Worm (Caenorhabditis elegans) whole organism, L2 larva: ENCODE results near the gene C27H5.12.

ENCODE experiments used
- C34F6.9 ChIP-seq: fragments of 150-350 bp; optimal IDR thresholded peaks from 2 replicates; lab custom pipeline; 2014; ENCODE audit warnings: missing biosample characterization, missing genetic modification characterization
- R02D3.7 ChIP-seq: fragments of 150-350 bp; optimal IDR thresholded peaks from 2 replicates; lab custom pipeline; 2014; ENCODE audit warnings: missing biosample characterization, missing genetic modification characterization
- Y55F3AM.14 ChIP-seq: fragments of 200-800 bp; sonication (Bioruptor generic); optimal IDR thresholded peaks from 2 replicates; lab custom pipeline; 2018; ENCODE audit warnings: mild to moderate bottlenecking, missing genetic modification characterization, missing compliant biosample characterization
- alr-1 ChIP-seq: fragments of 150-350 bp; optimal IDR thresholded peaks from 2 replicates; lab custom pipeline; 2014; ENCODE audit warnings: missing biosample characterization, missing genetic modification characterization
- aly-2 ChIP-seq: fragments of 150-350 bp; optimal IDR thresholded peaks from 2 replicates; lab custom pipeline; 2014; ENCODE audit warnings: missing biosample characterization, missing genetic modification characterization
- ama-1 ChIP-seq: fragments of 150-350 bp; optimal IDR thresholded peaks from 2 replicates; lab custom pipeline; 2018; ENCODE audit warnings: inconsistent platforms
- blmp-1 ChIP-seq: sonication (generic microtip); optimal IDR thresholded peaks from 2 replicates; lab custom pipeline; 2017; ENCODE audit warnings: missing genetic modification characterization, mild to moderate bottlenecking, missing compliant biosample characterization, antibody characterized with exemption, moderate library complexity; ENCODE audit not compliant: insufficient read depth
- ceh-16 ChIP-seq: fragments of 150-350 bp; optimal IDR thresholded peaks from 2 replicates; lab custom pipeline; 2014; ENCODE audit warnings: missing biosample characterization, missing genetic modification characterization
- ceh-82 ChIP-seq: fragments of 150-350 bp; optimal IDR thresholded peaks from 2 replicates; lab custom pipeline; 2014; ENCODE audit warnings: missing biosample characterization, missing genetic modification characterization
- crh-2 ChIP-seq: sonication (generic microtip); optimal IDR thresholded peaks from 2 replicates; lab custom pipeline; 2017; ENCODE audit warnings: missing biosample characterization, missing genetic modification characterization
- dmd-4 ChIP-seq: sonication (generic microtip); optimal IDR thresholded peaks from 2 replicates; lab custom pipeline; 2017; ENCODE audit warnings: missing biosample characterization, missing genetic modification characterization
- egl-27 ChIP-seq: sonication (generic microtip); optimal IDR thresholded peaks from 3 replicates; lab custom pipeline; 2017; ENCODE audit warnings: missing biosample characterization, missing genetic modification reagents, missing genetic modification characterization
- elt-1 ChIP-seq: fragments of 150-350 bp; optimal IDR thresholded peaks from 2 replicates; lab custom pipeline; 2014; ENCODE audit warnings: missing biosample characterization, missing genetic modification characterization
- elt-3 ChIP-seq: sonication (generic microtip); optimal IDR thresholded peaks from 2 replicates; lab custom pipeline; 2017; ENCODE audit warnings: missing biosample characterization, missing genetic modification characterization
- fos-1 ChIP-seq: fragments of 150-350 bp; optimal IDR thresholded peaks from 2 replicates; lab custom pipeline; 2014; ENCODE audit warnings: missing biosample characterization, missing genetic modification characterization
- gmeb-1 ChIP-seq: fragments of 150-350 bp; optimal IDR thresholded peaks from 2 replicates; lab custom pipeline; 2014; ENCODE audit warnings: missing biosample characterization, missing genetic modification characterization
- lin-11 ChIP-seq: fragments of 150-350 bp; sonication (generic microtip); optimal IDR thresholded peaks from 2 replicates; lab custom pipeline; 2014; ENCODE audit warnings: missing biosample characterization, missing genetic modification characterization, inconsistent platforms, mixed read lengths
- lin-13 ChIP-seq: fragments of 150-350 bp; optimal IDR thresholded peaks from 2 replicates; lab custom pipeline; 2014; ENCODE audit warnings: missing biosample characterization, missing genetic modification reagents, missing genetic modification characterization
- lin-39 ChIP-seq: fragments of 150-350 bp; optimal IDR thresholded peaks from 2 replicates; lab custom pipeline; 2014; ENCODE audit warnings: missing biosample characterization, missing genetic modification reagents, missing genetic modification characterization
- lsy-2 ChIP-seq, 2 experiments: fragments of 150-350 bp in 1 of 2; sonication (generic microtip) in 1 of 2; optimal IDR thresholded peaks; 2 replicates each; lab custom pipeline; 2014 to 2017; ENCODE audit warnings: missing biosample characterization in 2 of 2, missing genetic modification characterization in 2 of 2
- mab-5 ChIP-seq: fragments of 150-350 bp; optimal IDR thresholded peaks from 2 replicates; lab custom pipeline; 2014; ENCODE audit warnings: missing biosample characterization, missing genetic modification characterization
- mbf-1 ChIP-seq: sonication (generic microtip); optimal IDR thresholded peaks from 2 replicates; lab custom pipeline; 2017; ENCODE audit warnings: missing biosample characterization, missing genetic modification characterization
- mdl-1 ChIP-seq, 2 experiments: fragments of 150-350 bp in 1 of 2; sonication (generic microtip) in 1 of 2; optimal IDR thresholded peaks; 2 replicates each; lab custom pipeline; 2017; ENCODE audit warnings: missing biosample characterization in 2 of 2, missing genetic modification characterization in 2 of 2
- nhr-11 ChIP-seq: fragments of 150-350 bp; optimal IDR thresholded peaks from 2 replicates; lab custom pipeline; 2014; ENCODE audit warnings: missing biosample characterization, missing genetic modification characterization
- nhr-12 ChIP-seq: fragments of 150-350 bp; optimal IDR thresholded peaks from 2 replicates; lab custom pipeline; 2014; ENCODE audit warnings: missing biosample characterization, missing genetic modification characterization
- nhr-129 ChIP-seq: fragments of 150-350 bp; optimal IDR thresholded peaks from 2 replicates; lab custom pipeline; 2014; ENCODE audit warnings: missing biosample characterization, missing genetic modification characterization
- nhr-21 ChIP-seq: fragments of 150-350 bp; optimal IDR thresholded peaks from 2 replicates; lab custom pipeline; 2014; ENCODE audit warnings: missing biosample characterization, missing genetic modification characterization
- nhr-23 ChIP-seq: fragments of 150-350 bp; optimal IDR thresholded peaks from 2 replicates; lab custom pipeline; 2014; ENCODE audit warnings: missing biosample characterization, missing genetic modification reagents, missing genetic modification characterization
- nhr-237 ChIP-seq: fragments of 150-350 bp; optimal IDR thresholded peaks from 2 replicates; lab custom pipeline; 2014; ENCODE audit warnings: missing biosample characterization, missing genetic modification characterization
- nhr-25 ChIP-seq: fragments of 150-350 bp; sonication (generic microtip); optimal IDR thresholded peaks from 3 replicates; lab custom pipeline; 2014; ENCODE audit warnings: missing biosample characterization, missing genetic modification characterization
- nhr-6 ChIP-seq: fragments of 150-350 bp; optimal IDR thresholded peaks from 2 replicates; lab custom pipeline; 2014; ENCODE audit warnings: missing biosample characterization, missing genetic modification characterization
- nhr-77 ChIP-seq: fragments of 150-350 bp; optimal IDR thresholded peaks from 2 replicates; lab custom pipeline; 2014; ENCODE audit warnings: missing biosample characterization, missing genetic modification characterization
- sem-4 ChIP-seq: fragments of 150-350 bp; optimal IDR thresholded peaks from 2 replicates; lab custom pipeline; 2014; ENCODE audit warnings: missing biosample characterization, missing genetic modification reagents, missing genetic modification characterization
- skn-1 ChIP-seq: sonication (generic microtip); optimal IDR thresholded peaks from 2 replicates; lab custom pipeline; 2017; ENCODE audit warnings: missing biosample characterization, missing genetic modification characterization
- sma-3 ChIP-seq: sonication (generic microtip); optimal IDR thresholded peaks from 2 replicates; lab custom pipeline; 2016; ENCODE audit warnings: missing genetic modification reagents, missing genetic modification characterization, missing compliant biosample characterization
- sma-9 ChIP-seq, 2 experiments: fragments of 150-350 bp in 1 of 2; sonication (generic microtip) in 1 of 2; optimal IDR thresholded peaks; 2 replicates each; lab custom pipeline; 2014 to 2016; ENCODE audit warnings: missing genetic modification characterization in 2 of 2, mild to moderate bottlenecking in 1 of 2, missing biosample characterization in 1 of 2, missing compliant biosample characterization in 1 of 2, missing genetic modification reagents in 1 of 2, moderate library complexity in 1 of 2
- snpc-4 ChIP-seq: fragments of 150-350 bp; optimal IDR thresholded peaks from 2 replicates; lab custom pipeline; 2014; ENCODE audit warnings: missing biosample characterization, missing genetic modification characterization
- unc-39 ChIP-seq: fragments of 150-350 bp; optimal IDR thresholded peaks from 2 replicates; lab custom pipeline; 2014; ENCODE audit warnings: missing biosample characterization, missing genetic modification characterization
- unc-55 ChIP-seq: fragments of 150-350 bp; sonication (generic microtip); optimal IDR thresholded peaks from 3 replicates; lab custom pipeline; 2014; ENCODE audit warnings: missing biosample characterization, missing genetic modification reagents, missing genetic modification characterization
- unc-62 ChIP-seq: fragments of 150-350 bp; optimal IDR thresholded peaks from 2 replicates; lab custom pipeline; 2014; ENCODE audit warnings: missing biosample characterization, missing genetic modification reagents, missing genetic modification characterization
- zag-1 ChIP-seq: fragments of 150-350 bp; optimal IDR thresholded peaks from 2 replicates; lab custom pipeline; 2014; ENCODE audit warnings: missing biosample characterization, missing genetic modification characterization
- ztf-1 ChIP-seq: fragments of 200-800 bp; sonication (Bioruptor generic); conservative IDR thresholded peaks from 2 replicates; pipeline ENCODE4 v1.3.6; 2022; ENCODE audit warnings: missing genetic modification characterization, missing compliant biosample characterization
- ztf-11 ChIP-seq: sonication (generic microtip); optimal IDR thresholded peaks from 2 replicates; lab custom pipeline; 2017; ENCODE audit warnings: missing biosample characterization, missing genetic modification characterization
- ztf-4 ChIP-seq: fragments of 150-350 bp; optimal IDR thresholded peaks from 2 replicates; lab custom pipeline; 2014; ENCODE audit warnings: missing biosample characterization, missing genetic modification characterization

Gene C27H5.12

DNA sequence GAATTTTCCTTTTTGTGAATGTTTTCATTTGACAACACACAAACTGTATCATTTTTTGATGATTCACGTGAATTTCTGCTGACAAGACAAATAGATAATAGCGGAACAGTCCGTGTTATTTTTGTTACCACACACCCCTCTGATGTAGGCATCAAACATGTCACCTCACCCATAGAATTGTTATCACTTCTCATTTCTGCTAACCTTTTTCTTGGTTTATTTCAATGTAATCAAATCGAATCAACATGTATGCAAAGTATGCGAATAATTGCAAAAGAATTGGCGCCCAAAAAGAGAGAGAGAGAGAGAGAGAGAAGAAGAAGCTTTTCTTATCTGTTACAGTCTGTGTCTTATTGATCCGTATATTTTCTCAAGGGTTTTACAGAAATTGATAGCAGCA, 4.0 kb downstream of the C27H5.12 start:
- peak; percentile 27 for TF ChIP-seq gmeb-1 (tag; lab: Kevin White, UChicago)
- peak; percentile 52 for TF ChIP-seq fos-1 (tag; lab: Kevin White, UChicago)
- TF ChIP-seq snpc-4 (tag; lab: Kevin White, UChicago): no peak
- no peak for TF ChIP-seq zag-1 (tag; lab: Kevin White, UChicago)
- TF ChIP-seq crh-2 (tag; lab: Kevin White, UChicago): peak; percentile 43
- peak; percentile 60 for TF ChIP-seq sma-9 (GFP tag; optimal IDR thresholded peaks at IDR 0.05; lab: Kevin White, UChicago)
- no peak for TF ChIP-seq sma-9 (tag; optimal IDR thresholded peaks at IDR 0.05; lab: Kevin White, UChicago)

DNA sequence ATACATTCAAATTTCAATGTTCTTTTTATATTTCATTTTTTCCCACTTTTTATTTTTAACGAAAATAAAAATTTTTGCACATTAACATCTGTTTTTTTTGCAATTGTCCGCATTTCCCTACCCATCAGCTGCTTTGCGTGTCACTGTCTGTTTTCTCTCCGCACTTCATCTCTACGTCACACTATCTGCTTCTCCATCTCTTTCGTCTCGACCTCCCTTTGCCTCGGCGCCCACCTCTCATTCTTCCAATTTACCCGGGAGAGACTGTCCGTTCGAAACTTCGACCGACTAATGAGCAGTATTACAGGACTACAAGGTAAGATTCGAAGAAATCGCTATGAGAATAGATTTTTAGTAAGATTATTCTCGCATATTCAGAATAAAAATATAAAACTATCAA, 6.0 kb downstream of the C27H5.12 start, which contains the start of gene C27H5.2:
TSS of gene C27H5.2 (plus strand) at position 190 of the 400 bp plus-strand sequence.
- TF ChIP-seq nhr-129 (tag; lab: Kevin White, UChicago): peak; percentile 21
- peak; percentile 48 for TF ChIP-seq fos-1 (tag; lab: Kevin White, UChicago)
- TF ChIP-seq aly-2 (tag; lab: Kevin White, UChicago): no peak
- TF ChIP-seq lsy-2 (tag; optimal IDR thresholded peaks at IDR 0.05; lab: Kevin White, UChicago): peak in 1 of 2 experiments; percentile 18
- TF ChIP-seq ama-1 (lab: Kevin White, UChicago): peak; percentile 21

DNA sequence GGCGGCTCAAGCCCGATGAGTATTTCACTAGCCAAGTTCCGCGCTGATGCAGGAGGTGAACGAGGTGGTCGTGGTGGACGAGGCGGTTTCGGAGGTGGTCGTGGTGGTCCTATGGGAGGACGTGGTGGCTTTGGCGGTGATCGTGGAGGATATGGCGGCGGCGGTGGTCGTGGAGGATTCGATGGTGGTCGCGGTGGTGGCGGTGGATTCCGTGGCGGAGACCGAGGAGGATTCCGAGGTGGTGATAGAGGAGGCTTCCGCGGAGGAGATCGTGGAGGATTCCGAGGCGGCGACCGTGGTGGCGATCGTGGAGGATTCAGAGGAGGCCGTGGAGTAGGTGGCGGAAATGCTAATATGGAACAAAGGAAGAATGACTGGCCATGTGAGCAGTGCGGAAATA, 6.7 kb downstream of the C27H5.12 start:
- TF ChIP-seq R02D3.7 (tag; lab: Kevin White, UChicago) (no peak), mab-5 (tag; lab: Kevin White, UChicago) (no peak), lsy-2 (tag; optimal IDR thresholded peaks at IDR 0.05; lab: Kevin White, UChicago) (no peak)

DNA sequence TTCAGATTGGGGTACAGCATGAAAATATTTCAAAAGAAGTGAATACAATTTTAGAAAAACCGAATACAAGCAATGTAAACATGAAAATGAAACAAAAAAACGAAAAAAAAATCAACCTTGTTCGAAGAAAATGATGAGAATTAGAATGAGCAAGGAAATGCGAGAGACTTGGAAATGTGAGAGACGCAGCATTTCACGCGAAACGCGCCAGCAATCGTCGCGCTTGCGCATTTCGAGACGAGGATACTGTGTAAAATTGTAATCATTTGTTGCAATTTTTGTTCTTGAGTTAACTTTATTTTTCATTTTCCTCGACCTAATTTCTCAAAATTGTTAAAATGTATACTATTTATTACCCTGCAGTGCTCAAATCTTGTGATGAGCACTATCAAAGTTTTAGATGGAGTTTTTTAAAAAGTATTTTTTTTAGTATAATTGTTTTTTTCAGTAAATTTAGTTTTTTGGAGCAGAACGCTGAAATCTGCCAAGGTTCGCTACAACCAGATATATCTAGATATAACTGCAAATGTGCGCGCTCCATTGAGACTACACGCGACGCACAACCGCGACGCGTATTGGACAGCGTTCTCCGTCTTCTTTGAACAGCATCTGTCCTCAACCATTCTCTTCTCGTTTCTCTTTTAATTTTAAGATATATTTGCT, 9.3 kb downstream of the C27H5.12 start, which contains the start of gene fust-1:
TSS of gene fust-1 (plus strand) at position 613 of the 663 bp plus-strand sequence.
- TF ChIP-seq egl-27 (tag; lab: Kevin White, UChicago) (peak; percentile 94), dmd-4 (tag; lab: Kevin White, UChicago) (peak; percentile 67), snpc-4 (tag; lab: Kevin White, UChicago) (peak; percentile 80), lin-11 (tag; lab: Kevin White, UChicago) (peak; percentile 94), nhr-21 (tag; lab: Kevin White, UChicago) (peak; percentile 94), mab-5 (tag; lab: Kevin White, UChicago) (peak; percentile 93), unc-39 (tag; lab: Kevin White, UChicago) (no peak), gmeb-1 (tag; lab: Kevin White, UChicago) (peak; percentile 93), ceh-16 (peak; percentile 87), nhr-23 (tag; lab: Kevin White, UChicago) (no peak), ceh-82 (tag; lab: Kevin White, UChicago) (peak; percentile 69), mdl-1 (tag; optimal IDR thresholded peaks at IDR 0.05; lab: Kevin White, UChicago) (peak in 1 of 2 experiments; percentile 72), nhr-77 (peak; percentile 82), elt-1 (tag; lab: Kevin White, UChicago) (peak; percentile 61), sma-9 (GFP tag; optimal IDR thresholded peaks at IDR 0.05; lab: Kevin White, UChicago) (peak; percentile 98), sma-9 (tag; optimal IDR thresholded peaks at IDR 0.05; lab: Kevin White, UChicago) (no peak), nhr-129 (tag; lab: Kevin White, UChicago) (peak; percentile 92), unc-62 (GFP tag; lab: Kevin White, UChicago) (peak; percentile 74), blmp-1 (tag; lab: Kevin White, UChicago) (peak; percentile 56), nhr-237 (tag; lab: Kevin White, UChicago) (peak; percentile 72), nhr-11 (no peak), nhr-12 (tag; lab: Kevin White, UChicago) (no peak), lin-39 (tag; lab: Kevin White, UChicago) (no peak), sma-3 (GFP tag; lab: Kevin White, UChicago) (peak; percentile 96), Y55F3AM.14 (GFP tag; lab: Kevin White, UChicago) (peak; percentile 61), elt-3 (tag; lab: Kevin White, UChicago) (no peak), ztf-4 (tag; lab: Kevin White, UChicago) (peak; percentile 92), nhr-25 (tag; lab: Kevin White, UChicago) (peak; percentile 97), zag-1 (tag; lab: Kevin White, UChicago) (peak; percentile 80), ama-1 (lab: Kevin White, UChicago) (peak; percentile 79), nhr-6 (tag; lab: Kevin White, UChicago) (peak; percentile 94), lin-13 (GFP tag; lab: Kevin White, UChicago) (peak; percentile 92), sem-4 (peak; percentile 91), mbf-1 (tag; lab: Kevin White, UChicago) (no peak), R02D3.7 (tag; lab: Kevin White, UChicago) (peak; percentile 74), unc-55 (peak; percentile 96), alr-1 (tag; lab: Kevin White, UChicago) (no peak), C34F6.9 (tag; lab: Kevin White, UChicago) (peak; percentile 99), ztf-11 (tag; lab: Kevin White, UChicago) (no peak), ztf-1 (GFP tag; lab: Robert Waterston, UW) (no peak), skn-1 (tag; lab: Kevin White, UChicago) (peak; percentile 91), fos-1 (tag; lab: Kevin White, UChicago) (peak; percentile 91), aly-2 (tag; lab: Kevin White, UChicago) (no peak)
